Worm (Caenorhabditis elegans): ENCODE measurements around the gene C29F3.3.
A peak's percentile ranks its signal among the peaks of the same experiment; 100 is the strongest.

The C29F3.3 gene

DNA sequence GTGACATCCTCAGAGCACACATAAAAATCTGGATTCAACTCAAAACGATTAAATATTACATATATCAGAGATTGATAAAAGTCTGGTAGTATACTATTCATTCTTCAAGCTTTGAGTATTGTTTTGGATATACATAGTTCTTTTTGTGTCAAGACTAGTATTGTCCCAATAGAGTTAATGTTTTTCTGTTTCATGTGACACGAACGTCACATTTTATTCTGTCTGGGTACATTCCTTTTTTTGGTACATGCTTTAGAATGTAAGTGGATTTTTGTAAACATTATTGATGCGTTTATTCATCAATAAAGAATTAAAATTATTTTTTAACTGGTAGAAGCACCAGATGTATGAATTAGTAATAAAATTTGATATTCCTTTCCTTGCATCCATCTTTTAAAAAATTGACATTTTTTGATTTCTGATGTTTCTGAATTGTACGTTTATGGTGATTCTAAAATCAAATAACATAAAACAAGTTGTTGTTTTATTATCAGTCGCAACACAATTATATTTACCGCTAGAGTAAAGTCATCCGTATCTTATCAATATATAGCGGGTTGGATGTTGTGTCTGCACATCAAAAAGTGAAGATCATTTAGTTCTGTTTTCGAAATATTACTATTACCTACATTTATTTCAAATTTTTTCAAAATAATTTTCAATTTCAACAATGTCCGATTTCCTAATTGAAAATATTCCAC, 31.2 kb downstream of the C29F3.3 start, which contains the start of the genes srt-22 and nhr-246:
TSS of gene srt-22 (minus strand) at position 101 of the 701 bp plus-strand sequence.
TSS of gene nhr-246 (plus strand) at position 651 of the 701 bp plus-strand sequence.
- TF ChIP-seq daf-16 (GFP tag; optimal IDR thresholded peaks at IDR 0.05) (no peak), daf-16 (tag; optimal IDR thresholded peaks at IDR 0.05) (peak; percentile 90), daf-12 (tag; optimal IDR thresholded peaks at IDR 0.05) (no peak)

ce11 chrV:15313529-15313928, 33.7 kb downstream of the C29F3.3 start:
- peak; percentile 69 for TF ChIP-seq aha-1 (tag)
- TF ChIP-seq lim-7 (GFP tag; IDR thresholded peaks at IDR 0.05): no peak
- TF ChIP-seq mdl-1 (tag; optimal IDR thresholded peaks at IDR 0.05): no peak
- TF ChIP-seq spr-3 (GFP tag; optimal IDR thresholded peaks at IDR 0.05): no peak
- no peak for TF ChIP-seq daf-19 (GFP tag; conservative IDR thresholded peaks at IDR 0.05)
- no peak for TF ChIP-seq cey-2 (tag; optimal IDR thresholded peaks at IDR 0.05; ENCODE audit: borderline replicate concordance, insufficient read depth)
- no peak for TF ChIP-seq ztf-7 (tag; optimal IDR thresholded peaks at IDR 0.05)
- TF ChIP-seq daf-8 (GFP tag; IDR thresholded peaks at IDR 0.05): no peak
- no peak for TF ChIP-seq nhr-111 (GFP tag; optimal IDR thresholded peaks at IDR 0.05)
- no peak for TF ChIP-seq hlh-30 (tag; optimal IDR thresholded peaks at IDR 0.05; ENCODE audit: insufficient read depth)
- no peak for TF ChIP-seq ceh-32 (tag; optimal IDR thresholded peaks at IDR 0.05; ENCODE audit: poor library complexity)
- TF ChIP-seq F37D6.2 (tag; optimal IDR thresholded peaks at IDR 0.05): no peak
- TF ChIP-seq nhr-11 (tag; optimal IDR thresholded peaks at IDR 0.05): no peak
- TF ChIP-seq madf-9 (GFP tag; conservative IDR thresholded peaks at IDR 0.05): no peak
- no peak for TF ChIP-seq nhr-77 (tag; optimal IDR thresholded peaks at IDR 0.05)
- peak in 1 of 2 experiments; percentile 81 for TF ChIP-seq unc-62 (GFP tag; optimal IDR thresholded peaks at IDR 0.05 in 1 of 2)
- TF ChIP-seq unc-62 (tag; optimal IDR thresholded peaks at IDR 0.05): no peak

DNA sequence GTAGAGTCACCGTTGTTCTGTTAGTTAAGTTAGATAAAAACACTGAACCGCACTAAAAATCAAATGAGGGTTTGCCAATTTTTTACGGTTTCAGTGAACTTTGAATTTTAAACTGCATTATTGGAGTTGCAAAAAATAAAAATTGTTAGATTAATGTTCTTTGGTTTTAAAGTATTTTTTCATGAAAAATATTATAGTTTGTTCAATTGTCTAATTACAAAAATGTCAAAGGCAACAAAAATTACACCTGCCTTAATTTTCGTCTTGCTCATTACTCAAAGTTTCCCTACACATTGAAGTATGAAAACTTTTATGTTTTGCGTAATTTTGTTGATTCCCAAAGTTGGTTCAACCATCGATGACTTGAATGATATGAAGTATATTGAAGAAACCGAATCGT, 36.4 kb downstream of the C29F3.3 start, which contains the start of gene irld-62:
TSS of gene irld-62 (plus strand) at position 301 of the 400 bp plus-strand sequence.
- TF ChIP-seq unc-39 (tag; optimal IDR thresholded peaks at IDR 0.05): no peak
- no peak for TF ChIP-seq dmd-6 (GFP tag; IDR thresholded peaks at IDR 0.05)
- no peak for TF ChIP-seq attf-4 (tag; optimal IDR thresholded peaks at IDR 0.05)
- TF ChIP-seq aly-2 (tag; optimal IDR thresholded peaks at IDR 0.05): no peak
- TF ChIP-seq fkh-10 (GFP tag; optimal IDR thresholded peaks at IDR 0.05): no peak
- TF ChIP-seq ceh-62 (tag; optimal IDR thresholded peaks at IDR 0.05): no peak
- no peak for TF ChIP-seq dmd-9 (GFP tag; IDR thresholded peaks at IDR 0.05)
- no peak for TF ChIP-seq dmd-8 (GFP tag; IDR thresholded peaks at IDR 0.05)

DNA sequence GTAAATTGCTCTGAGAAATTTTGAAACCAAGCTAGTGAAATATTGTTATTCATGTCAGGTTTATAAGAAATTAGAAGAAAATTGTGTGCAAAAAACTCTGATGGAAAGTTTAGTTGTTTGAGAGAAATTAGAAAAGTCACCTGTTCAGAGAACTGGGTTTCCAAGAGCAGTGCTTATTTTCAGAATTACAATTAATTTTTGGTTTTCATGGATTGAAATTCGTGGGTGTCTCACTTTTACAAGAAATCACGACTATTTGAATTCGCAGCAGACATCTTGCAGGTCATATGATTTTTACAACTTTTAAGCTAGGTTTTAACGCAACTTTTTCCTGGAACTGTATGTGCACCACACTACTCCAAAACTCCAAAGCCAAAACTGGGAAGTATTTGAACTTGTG, 38.2 kb downstream of the C29F3.3 start, which contains the start of gene srz-10:
TSS of gene srz-10 (minus strand) at position 88 of the 400 bp plus-strand sequence.
- TF ChIP-seq madf-5 (GFP tag; IDR thresholded peaks at IDR 0.05) (no peak), mdt-29 (GFP tag; IDR thresholded peaks at IDR 0.05) (no peak), lin-15B (tag; optimal IDR thresholded peaks at IDR 0.05) (no peak), ceh-28 (tag; optimal IDR thresholded peaks at IDR 0.05) (no peak), D1046.2 (GFP tag; IDR thresholded peaks at IDR 0.05) (no peak), arid-1 (GFP tag; conservative IDR thresholded peaks at IDR 0.05) (no peak), saeg-2 (GFP tag; IDR thresholded peaks at IDR 0.05) (no peak), Y75B8A.6 (GFP tag; IDR thresholded peaks at IDR 0.05) (no peak), nhr-6 (tag; optimal IDR thresholded peaks at IDR 0.05) (no peak), ztf-7 (tag; optimal IDR thresholded peaks at IDR 0.05) (no peak), nhr-237 (tag; optimal IDR thresholded peaks at IDR 0.05) (no peak), unc-62 (GFP tag; optimal IDR thresholded peaks at IDR 0.05 in 1 of 2) (no peak), unc-62 (tag; optimal IDR thresholded peaks at IDR 0.05) (no peak)

Data from whole organism, L4 larva.